Fruit fly (Drosophila melanogaster) Kc167 (cell line): Measurements from ENCODE around the gene CG14434.

Source experiments
- Myc ChIP-seq: fragments of >200 bp; optimal IDR thresholded peaks from 2 replicates; lab custom pipeline; 2017; ENCODE audit warnings: missing external identifiers
- Sin3A ChIP-seq: fragments of >200 bp; optimal IDR thresholded peaks from 2 replicates; lab custom pipeline; 2018; ENCODE audit warnings: missing external identifiers
- h ChIP-seq: fragments of >200 bp; optimal IDR thresholded peaks from 3 replicates; lab custom pipeline; 2018; ENCODE audit warnings: missing external identifiers
- insv ChIP-seq: fragments of >200 bp; optimal IDR thresholded peaks from 3 replicates; lab custom pipeline; 2018; ENCODE audit warnings: missing external identifiers
- psq ChIP-seq: fragments of >200 bp; optimal IDR thresholded peaks from 2 replicates; lab custom pipeline; 2017; ENCODE audit warnings: missing external identifiers
- ttk ChIP-seq: sonication (Bioruptor generic); optimal IDR thresholded peaks from 2 replicates; lab custom pipeline; 2017; ENCODE audit warnings: missing external identifiers

CG14434 gene

dm6 chrX:6822904-6823303, 44.1 kb downstream of the CG14434 start, which contains the start of gene Atx-1:
TSS of gene Atx-1 (plus strand) at chrX:6823204.
- TF ChIP-seq h (lab: Kevin White, UChicago): no peak

dm6 chrX:6820703-6821102, 46.3 kb downstream of the CG14434 start, which contains the start of the genes Nf-YC and xit:
TSS of gene Nf-YC (minus strand) at chrX:6820919.
TSS of gene xit (plus strand) at chrX:6821016.
- no peak for TF ChIP-seq insv (lab: Kevin White, UChicago)
- no peak for TF ChIP-seq h (lab: Kevin White, UChicago)
- no peak for TF ChIP-seq Myc (lab: Kevin White, UChicago)
- no peak for TF ChIP-seq ttk
- no peak for TF ChIP-seq Sin3A (lab: Kevin White, UChicago)

- TF ChIP-seq insv (lab: Kevin White, UChicago): no peak
- no peak for TF ChIP-seq ttk
- TF ChIP-seq Myc (lab: Kevin White, UChicago): no peak
- no peak for TF ChIP-seq Sin3A (lab: Kevin White, UChicago)
- TF ChIP-seq h (lab: Kevin White, UChicago): no peak
- no peak for TF ChIP-seq psq
Observed at dm6 chrX:6813678-6814077, 53.3 kb downstream of the CG14434 start, which contains the start of gene iav. TSS of gene iav (plus strand) at chrX:6813978.

dm6 chrX:6805404-6805803, 61.6 kb downstream of the CG14434 start:
- no peak for TF ChIP-seq Sin3A (lab: Kevin White, UChicago)
- TF ChIP-seq Myc (lab: Kevin White, UChicago): no peak
- no peak for TF ChIP-seq h (lab: Kevin White, UChicago)
- TF ChIP-seq psq: no peak
- TF ChIP-seq ttk: no peak
- TF ChIP-seq insv (lab: Kevin White, UChicago): no peak

- TF ChIP-seq ttk: no peak
- TF ChIP-seq Myc (lab: Kevin White, UChicago): no peak
- TF ChIP-seq Sin3A (lab: Kevin White, UChicago): no peak
- TF ChIP-seq h (lab: Kevin White, UChicago): no peak
- no peak for TF ChIP-seq insv (lab: Kevin White, UChicago)
- no peak for TF ChIP-seq psq
Observed at dm6 chrX:6804485-6805295, 62.3 kb downstream of the CG14434 start.

- TF ChIP-seq psq (no peak), Sin3A (lab: Kevin White, UChicago) (no peak), insv (lab: Kevin White, UChicago) (no peak), Myc (lab: Kevin White, UChicago) (no peak), h (lab: Kevin White, UChicago) (no peak)
Observed at dm6 chrX:6803880-6804484, 63.0 kb downstream of the CG14434 start.

dm6 chrX:6803312-6803794, 63.6 kb downstream of the CG14434 start, which contains the start of the genes C3G and pod1:
TSS of gene C3G (minus strand) at chrX:6803593.
TSS of gene pod1 (plus strand) at chrX:6803684.
- TF ChIP-seq Sin3A (lab: Kevin White, UChicago) (no peak), Myc (lab: Kevin White, UChicago) (no peak), ttk (no peak), psq (no peak), h (lab: Kevin White, UChicago) (no peak), insv (lab: Kevin White, UChicago) (no peak)

- TF ChIP-seq psq (no peak), Myc (lab: Kevin White, UChicago) (no peak), insv (lab: Kevin White, UChicago) (no peak), ttk (no peak), h (lab: Kevin White, UChicago) (no peak), Sin3A (lab: Kevin White, UChicago) (no peak)
Observed at dm6 chrX:6802376-6803080, 64.5 kb downstream of the CG14434 start.
